Worm (Caenorhabditis elegans): ENCODE data around the gene C01G5.4.
A peak's percentile ranks its signal among the peaks of the same experiment; 100 is the strongest.

Gene C01G5.4

DNA sequence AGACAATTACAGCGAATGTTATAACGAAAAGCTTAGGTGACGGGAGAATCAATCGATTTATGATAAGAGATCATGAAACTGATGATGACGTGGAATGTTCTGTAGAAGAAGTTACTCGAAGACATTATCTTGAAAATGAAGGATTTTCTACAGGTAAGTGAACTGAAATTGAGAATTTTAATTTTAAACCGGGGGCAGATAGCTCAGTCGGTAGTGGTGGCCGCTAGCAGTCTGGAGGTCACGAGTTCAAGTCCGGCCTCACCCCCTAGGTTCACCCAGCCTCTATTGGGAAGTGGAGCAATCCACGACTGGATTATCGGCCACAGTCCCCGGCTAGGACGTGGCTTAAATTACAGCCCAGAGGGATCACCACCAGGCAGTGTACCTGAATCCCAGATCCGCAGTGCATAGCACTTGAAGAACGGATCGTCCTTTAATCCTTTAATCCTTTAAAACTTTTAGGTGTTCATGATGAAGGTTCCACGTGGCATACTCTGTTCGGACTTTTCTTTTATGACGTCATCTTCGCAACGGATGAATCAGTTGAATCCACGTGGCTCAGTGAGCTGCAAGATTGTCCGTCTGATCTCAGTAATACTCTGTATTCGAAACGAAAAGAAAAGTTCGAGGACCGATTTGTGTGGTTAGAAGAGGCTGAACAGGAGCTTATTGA, 19.9 kb downstream of the C01G5.4 start:
- peak; percentile 83 for TF ChIP-seq zip-8 (tag; optimal IDR thresholded peaks at IDR 0.05)

DNA sequence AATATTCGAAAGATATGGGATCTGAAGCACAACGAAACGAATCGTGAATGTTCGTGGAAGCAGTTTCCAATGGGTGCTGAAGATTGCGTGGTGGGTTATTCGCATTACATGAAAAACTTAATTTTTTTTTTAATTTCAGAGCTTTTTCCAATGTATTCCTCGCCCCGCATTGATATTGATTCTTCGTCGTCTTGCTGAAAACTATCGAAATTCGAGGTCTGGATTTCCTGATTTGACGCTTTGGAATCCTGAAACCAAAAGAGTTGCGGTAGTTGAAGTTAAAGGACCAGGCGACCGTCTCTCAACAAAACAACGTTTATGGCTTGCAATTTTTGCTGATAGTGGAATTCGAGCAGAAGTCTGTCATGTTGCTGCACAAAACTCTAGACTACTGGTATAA, 20.5 kb downstream of the C01G5.4 start:
- TF ChIP-seq nhr-28 (tag; optimal IDR thresholded peaks at IDR 0.05) (no peak), ham-2 (GFP tag; optimal IDR thresholded peaks at IDR 0.05) (no peak), mep-1 (tag; optimal IDR thresholded peaks at IDR 0.05) (no peak)

DNA sequence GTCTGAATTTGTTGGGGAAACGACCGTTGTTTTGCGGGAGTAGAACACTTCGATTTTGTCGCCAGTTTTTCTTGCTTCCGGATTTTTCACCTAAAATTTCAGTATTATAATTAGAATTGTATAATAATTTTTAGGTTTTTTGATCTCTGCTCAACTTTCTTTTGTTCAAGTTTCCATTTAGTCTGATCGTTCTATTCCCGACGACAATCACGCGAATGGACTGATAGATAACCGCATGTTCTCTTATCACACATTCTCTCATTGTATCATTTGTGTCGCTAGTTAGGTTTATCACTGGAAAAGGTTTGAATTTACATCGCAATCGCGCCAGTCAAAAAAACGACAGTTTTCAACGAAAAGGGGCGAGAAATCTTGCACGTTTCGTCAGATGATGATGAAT, 23.3 kb downstream of the C01G5.4 start:
- TF ChIP-seq nhr-2 (tag; optimal IDR thresholded peaks at IDR 0.05) (no peak), nhr-28 (tag; optimal IDR thresholded peaks at IDR 0.05) (no peak), mep-1 (tag; optimal IDR thresholded peaks at IDR 0.05) (no peak), ceh-43 (GFP tag; optimal IDR thresholded peaks at IDR 0.05) (no peak), sem-2 (GFP tag; optimal IDR thresholded peaks at IDR 0.05) (no peak), sptf-1 (tag; optimal IDR thresholded peaks at IDR 0.05) (no peak), ztf-11 (tag; optimal IDR thresholded peaks at IDR 0.05) (no peak), mls-2 (tag; optimal IDR thresholded peaks at IDR 0.05) (no peak), lin-13 (tag; optimal IDR thresholded peaks at IDR 0.05) (no peak), drap-1 (GFP tag; optimal IDR thresholded peaks at IDR 0.05) (no peak), M03D4.4 (tag; optimal IDR thresholded peaks at IDR 0.05) (no peak), nhr-12 (tag; optimal IDR thresholded peaks at IDR 0.05) (no peak), elt-1 (tag; optimal IDR thresholded peaks at IDR 0.05; ENCODE audit: borderline replicate concordance, insufficient read depth) (no peak), blmp-1 (tag; optimal IDR thresholded peaks at IDR 0.05) (no peak), ces-1 (GFP tag; optimal IDR thresholded peaks at IDR 0.05) (no peak), unc-39 (tag; optimal IDR thresholded peaks at IDR 0.05) (no peak), cnd-1 (tag; optimal IDR thresholded peaks at IDR 0.05) (no peak)

DNA sequence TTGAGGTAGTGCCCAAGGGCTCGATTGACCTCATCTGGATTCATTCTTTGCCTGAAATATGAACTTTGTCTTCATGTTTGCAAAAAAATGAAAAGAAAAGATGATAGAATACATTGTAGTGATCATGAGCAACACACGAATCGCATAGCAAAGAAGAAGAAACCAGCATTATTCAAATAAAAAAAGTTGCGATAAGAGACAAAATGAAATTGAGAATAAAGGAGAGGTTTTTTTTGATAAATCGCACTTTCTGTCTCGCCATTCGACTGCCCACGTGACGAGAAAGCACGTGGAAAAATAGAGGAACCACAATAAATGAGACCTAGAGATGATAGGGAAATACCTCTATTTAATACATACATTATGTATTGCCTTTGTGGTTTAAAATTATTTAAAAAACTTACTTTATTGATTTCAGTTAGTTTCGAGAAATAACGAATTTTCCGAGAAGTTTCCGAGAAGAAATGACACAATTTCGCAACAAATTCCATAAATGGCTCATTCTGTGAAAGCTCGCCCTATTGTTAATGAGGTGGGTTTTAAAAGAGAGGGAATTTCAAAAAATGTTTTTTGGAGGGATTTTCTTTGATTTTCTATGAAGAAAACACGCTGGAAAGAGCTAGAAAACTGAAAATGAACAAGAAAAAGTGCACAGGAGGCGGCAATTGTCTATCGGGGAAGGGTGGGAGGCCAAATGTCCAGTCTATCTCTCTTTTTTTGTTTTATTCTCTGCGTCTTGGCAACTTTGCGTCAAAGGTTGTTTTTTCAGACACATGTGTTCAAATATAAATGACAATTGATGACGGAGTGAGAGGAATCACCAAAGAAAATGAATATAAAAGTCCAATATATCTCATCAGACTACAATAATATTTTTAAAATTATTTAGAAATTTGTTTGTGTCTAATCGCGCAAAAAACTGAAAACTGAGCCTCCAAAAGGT, 24.1 kb downstream of the C01G5.4 start, which contains the start of gene paqr-1:
TSS of gene paqr-1 (minus strand) at position 51 of the 943 bp plus-strand sequence.
- TF ChIP-seq snpc-4 (tag; optimal IDR thresholded peaks at IDR 0.05) (no peak), mab-5 (tag; optimal IDR thresholded peaks at IDR 0.05) (no peak), hlh-1 (tag; optimal IDR thresholded peaks at IDR 0.05) (peak; percentile 41), zip-8 (tag; optimal IDR thresholded peaks at IDR 0.05) (no peak), ceh-39 (tag; optimal IDR thresholded peaks at IDR 0.05) (no peak), lsy-2 (tag; optimal IDR thresholded peaks at IDR 0.05) (no peak), nhr-237 (tag; optimal IDR thresholded peaks at IDR 0.05) (no peak), tbx-8 (GFP tag; optimal IDR thresholded peaks at IDR 0.05) (no peak), unc-39 (tag; optimal IDR thresholded peaks at IDR 0.05) (no peak), nhr-76 (tag; optimal IDR thresholded peaks at IDR 0.05) (no peak), unc-120 (tag; optimal IDR thresholded peaks at IDR 0.05; ENCODE audit: poor library complexity, severe bottlenecking) (no peak), ces-1 (GFP tag; optimal IDR thresholded peaks at IDR 0.05) (peak; percentile 56), lin-32 (GFP tag; optimal IDR thresholded peaks at IDR 0.05) (no peak), elt-1 (tag; optimal IDR thresholded peaks at IDR 0.05; ENCODE audit: borderline replicate concordance, insufficient read depth) (no peak), bed-3 (GFP tag; optimal IDR thresholded peaks at IDR 0.05) (no peak), sem-2 (GFP tag; optimal IDR thresholded peaks at IDR 0.05) (no peak), nhr-2 (tag; optimal IDR thresholded peaks at IDR 0.05) (no peak), blmp-1 (tag; optimal IDR thresholded peaks at IDR 0.05) (no peak)

Measured in whole organism, mixed stage, embryonic.